Fruit fly (Drosophila melanogaster) whole organism, pupa: ENCODE measurements around the gene CG18063.

Experiments
- CG13204 ChIP-seq: fragments of 200-800 bp; sonication (Bioruptor generic); optimal IDR thresholded peaks from 2 replicates; lab custom pipeline; 2018; ENCODE audit warnings: missing biosample characterization, mild to moderate bottlenecking, missing genetic modification characterization, moderate library complexity
- CG15710 ChIP-seq: fragments of 200-800 bp; sonication (Bioruptor generic); optimal IDR thresholded peaks from 2 replicates; lab custom pipeline; 2018; ENCODE audit warnings: missing biosample characterization, mild to moderate bottlenecking, missing genetic modification characterization, moderate library complexity
- CG17806 ChIP-seq: fragments of 200-800 bp; sonication (Bioruptor generic); optimal IDR thresholded peaks from 2 replicates; lab custom pipeline; 2018; ENCODE audit warnings: missing biosample characterization, mild to moderate bottlenecking, missing genetic modification characterization, moderate library complexity
- CG34367 ChIP-seq: fragments of 200-800 bp; sonication (Bioruptor generic); optimal IDR thresholded peaks from 2 replicates; lab custom pipeline; 2018; ENCODE audit warnings: missing biosample characterization, mild to moderate bottlenecking, missing genetic modification characterization
- CG4496 ChIP-seq: fragments of 200-800 bp; sonication (Bioruptor generic); IDR thresholded peaks from 3 replicates; pipeline ENCODE4 v1.3.6; 2022; ENCODE audit warnings: missing biosample characterization, missing genetic modification characterization
- Snoo ChIP-seq: fragments of 200-800 bp; sonication (Bioruptor generic); optimal IDR thresholded peaks from 3 replicates; lab custom pipeline; 2017; ENCODE audit warnings: missing biosample characterization, mild to moderate bottlenecking, missing genetic modification characterization, inconsistent platforms
- gl ChIP-seq: fragments of 200-800 bp; sonication (Bioruptor generic); optimal IDR thresholded peaks from 2 replicates; lab custom pipeline; 2018; ENCODE audit warnings: missing biosample characterization, mild to moderate bottlenecking, missing genetic modification characterization

DNA sequence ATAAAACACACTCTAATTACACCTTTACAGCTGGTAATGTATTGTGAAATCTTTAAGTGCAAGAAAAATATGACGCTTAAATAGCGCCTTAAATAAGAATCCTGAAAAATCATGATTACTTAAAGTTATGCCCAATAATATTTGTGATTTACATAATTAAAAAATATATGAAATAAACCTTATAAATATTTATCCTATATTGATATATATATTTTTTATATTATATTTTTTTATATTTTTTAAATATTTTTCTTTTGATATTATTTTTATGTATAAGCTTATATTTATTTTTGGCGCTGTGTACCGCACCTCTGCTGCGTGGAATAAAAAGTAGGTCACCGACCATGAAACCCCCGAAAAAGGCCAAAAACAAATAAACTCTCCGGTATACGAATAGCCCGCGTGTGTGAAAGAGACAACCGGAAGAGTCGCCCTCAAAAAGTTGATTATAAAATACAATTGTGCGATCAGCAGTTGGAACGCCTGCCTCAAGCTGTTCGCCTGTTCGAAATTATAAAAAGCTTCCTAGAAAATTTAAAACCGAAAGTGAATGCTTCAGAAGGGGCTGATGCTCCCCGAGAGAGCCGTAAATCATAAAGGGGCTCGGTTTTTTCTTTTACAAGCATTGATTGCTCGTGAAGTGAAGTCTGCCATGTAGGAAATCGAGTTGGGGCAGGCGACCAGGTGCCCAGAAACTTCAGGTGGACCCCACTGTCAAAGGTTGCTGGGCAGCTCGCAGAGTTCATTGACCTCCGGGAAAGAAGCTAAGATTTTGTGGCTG, 49.0 kb upstream of the CG18063 start:
- TF ChIP-seq CG15710 (tag; lab: Kevin White, UChicago), result no peak
- TF ChIP-seq CG4496 (GFP tag; lab: Robert Waterston, UW), result no peak
- TF ChIP-seq CG17806 (tag; lab: Kevin White, UChicago), result no peak
- TF ChIP-seq Snoo (tag; lab: Kevin White, UChicago), result no peak
- no peak for TF ChIP-seq CG13204
- TF ChIP-seq gl (tag; lab: Kevin White, UChicago), result no peak
- TF ChIP-seq CG34367 (tag; lab: Kevin White, UChicago), result no peak
